Worm (Caenorhabditis elegans): Measurements from ENCODE around the gene T26A5.6.

- TF ChIP-seq elt-3 (tag; optimal IDR thresholded peaks at IDR 0.05) (no peak), sea-2 (GFP tag; optimal IDR thresholded peaks at IDR 0.05) (no peak), nhr-77 (tag; optimal IDR thresholded peaks at IDR 0.05) (no peak), nhr-67 (tag; optimal IDR thresholded peaks at IDR 0.05) (no peak), nhr-12 (tag; optimal IDR thresholded peaks at IDR 0.05) (no peak), unc-62 (GFP tag; optimal IDR thresholded peaks at IDR 0.05) (no peak), jun-1 (tag; optimal IDR thresholded peaks at IDR 0.05) (no peak), mml-1 (tag; optimal IDR thresholded peaks at IDR 0.05) (no peak), nhr-28 (tag; optimal IDR thresholded peaks at IDR 0.05) (no peak)
Measured at ce11 chrIII:6419409-6419944, 31.0 kb downstream of the T26A5.6 start, which contains the start of gene atgl-1.
